Worm (Caenorhabditis elegans) whole organism, midembryonic: ENCODE measurements around the gene C09G9.8.

ENCODE experiments used
- T22C8.4 ChIP-seq: fragments of 200-800 bp; sonication (Bioruptor generic); IDR thresholded peaks from 2 replicates; pipeline ENCODE4 v1.3.6; 2022; ENCODE audit warnings: missing genetic modification characterization, missing compliant biosample characterization
- cog-1 ChIP-seq: sonication (generic microtip); optimal IDR thresholded peaks from 2 replicates; lab custom pipeline; 2016; ENCODE audit warnings: missing genetic modification characterization, missing compliant biosample characterization
- flt-1 ChIP-seq: fragments of 200-800 bp; sonication (Bioruptor generic); IDR thresholded peaks from 2 replicates; pipeline ENCODE4 v1.3.6; 2022; ENCODE audit warnings: missing genetic modification characterization, missing compliant biosample characterization
- klf-2 ChIP-seq: fragments of 200-800 bp; sonication (Bioruptor generic); conservative IDR thresholded peaks from 2 replicates; pipeline ENCODE4 v1.3.6; 2022; ENCODE audit warnings: missing genetic modification reagents, missing genetic modification characterization, missing compliant biosample characterization
- med-1 ChIP-seq: sonication (generic microtip); optimal IDR thresholded peaks from 2 replicates; lab custom pipeline; 2017; ENCODE audit warnings: missing genetic modification characterization, mild to moderate bottlenecking, missing compliant biosample characterization, antibody characterized with exemption, missing genetic modification reagents; ENCODE audit not compliant: insufficient read depth
- ref-1 ChIP-seq: fragments of 200-800 bp; sonication (Bioruptor generic); conservative IDR thresholded peaks from 2 replicates; pipeline ENCODE4 v1.3.6; 2022; ENCODE audit warnings: missing genetic modification reagents, missing genetic modification characterization, missing compliant biosample characterization
- tab-1 ChIP-seq: fragments of 200-800 bp; sonication (Bioruptor generic); IDR thresholded peaks from 2 replicates; pipeline ENCODE4 v1.3.6; 2022; ENCODE audit warnings: missing genetic modification characterization, missing compliant biosample characterization
- ztf-23 ChIP-seq: fragments of 200-800 bp; sonication (Bioruptor generic); IDR thresholded peaks from 2 replicates; pipeline ENCODE4 v1.3.6; 2022; ENCODE audit warnings: missing genetic modification reagents, missing genetic modification characterization, missing compliant biosample characterization
- ztf-29 ChIP-seq: fragments of 200-800 bp; sonication (Bioruptor generic); IDR thresholded peaks from 2 replicates; pipeline ENCODE4 v1.3.6; 2022; ENCODE audit warnings: missing genetic modification reagents, missing genetic modification characterization, missing compliant biosample characterization

DNA sequence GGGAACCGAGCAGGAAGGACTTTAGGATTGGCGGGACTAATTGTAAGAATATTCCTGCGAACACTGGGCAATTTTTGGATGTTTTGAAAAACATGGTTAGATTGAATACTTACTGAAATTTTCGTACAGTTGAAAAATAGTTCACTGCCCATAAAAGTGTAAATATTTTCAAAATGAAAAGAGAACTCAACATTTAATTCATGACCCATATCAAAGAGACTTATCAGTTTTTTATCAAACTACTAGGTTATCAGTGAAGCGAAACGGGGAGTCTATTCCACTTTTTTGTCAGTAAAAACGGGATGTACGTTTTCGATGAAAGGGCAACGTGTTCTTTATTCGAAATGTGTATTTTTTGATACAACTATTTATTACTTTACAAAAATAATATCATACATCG is 35.4 kb upstream of the C09G9.8 start:
- TF ChIP-seq ztf-23 (GFP tag; lab: Robert Waterston, UW) (no peak), T22C8.4 (GFP tag; lab: Robert Waterston, UW) (no peak), tab-1 (GFP tag; lab: Robert Waterston, UW) (no peak), cog-1 (tag; lab: Kevin White, UChicago) (no peak), flt-1 (GFP tag; lab: Robert Waterston, UW) (no peak), ref-1 (GFP tag; lab: Robert Waterston, UW) (no peak), ztf-29 (GFP tag; lab: Robert Waterston, UW) (no peak), med-1 (no peak), klf-2 (GFP tag; lab: Robert Waterston, UW) (no peak)
